Fruit fly (Drosophila melanogaster) whole organism, embryonic: ENCODE data around the gene Kr-h1.

Source experiments
- Awh ChIP-seq: fragments of 200-800 bp; sonication (Bioruptor generic); IDR thresholded peaks from 2 replicates; pipeline ENCODE4, ENCODE4 v1.3.6; 2022; ENCODE audit warnings: missing biosample characterization, missing genetic modification characterization
- CG10274 ChIP-seq: fragments of 200-800 bp; sonication (Bioruptor generic); optimal IDR thresholded peaks from 3 replicates; lab custom pipeline; 2017; ENCODE audit warnings: missing biosample characterization, mild to moderate bottlenecking, missing genetic modification characterization
- CG10462 ChIP-seq: fragments of 200-800 bp; sonication (Bioruptor generic); optimal IDR thresholded peaks from 2 replicates; lab custom pipeline; 2016; ENCODE audit warnings: missing biosample characterization, missing genetic modification characterization
- CG10565 ChIP-seq: fragments of 200-800 bp; sonication (Bioruptor generic); optimal IDR thresholded peaks from 3 replicates; lab custom pipeline; 2016; ENCODE audit warnings: missing biosample characterization, mild to moderate bottlenecking, missing genetic modification characterization
- CG11695 ChIP-seq: fragments of 200-800 bp; sonication (Bioruptor generic); IDR thresholded peaks from 3 replicates; pipeline ENCODE4 v1.3.6; 2022; ENCODE audit warnings: missing biosample characterization, missing genetic modification characterization
- CG12071 ChIP-seq: fragments of 200-800 bp; sonication (Bioruptor generic); optimal IDR thresholded peaks from 3 replicates; lab custom pipeline; 2018; ENCODE audit warnings: missing biosample characterization, mild to moderate bottlenecking, missing genetic modification characterization
- CG12155 ChIP-seq: fragments of 200-800 bp; sonication (Bioruptor generic); optimal IDR thresholded peaks from 3 replicates; lab custom pipeline; 2016; ENCODE audit warnings: missing biosample characterization, missing genetic modification characterization
- CG12769 ChIP-seq: fragments of 200-800 bp; sonication (Bioruptor generic); optimal IDR thresholded peaks from 2 replicates; lab custom pipeline; 2019; ENCODE audit warnings: missing biosample characterization, mild to moderate bottlenecking, missing genetic modification characterization, moderate library complexity
- CG13123 ChIP-seq: fragments of 200-800 bp; sonication (Bioruptor generic); optimal IDR thresholded peaks from 2 replicates; lab custom pipeline; 2016; ENCODE audit warnings: missing biosample characterization, missing genetic modification characterization
- CG13424 ChIP-seq: fragments of 200-800 bp; sonication (Bioruptor generic); optimal IDR thresholded peaks from 2 replicates; lab custom pipeline; 2019; ENCODE audit warnings: missing biosample characterization, mild to moderate bottlenecking, missing genetic modification characterization, moderate library complexity
- CG13894 ChIP-seq: fragments of 200-800 bp; sonication (Bioruptor generic); optimal IDR thresholded peaks from 3 replicates; lab custom pipeline; 2018; ENCODE audit warnings: missing biosample characterization, mild to moderate bottlenecking, missing genetic modification characterization, moderate library complexity
- CG1529 ChIP-seq: fragments of 200-800 bp; sonication (Bioruptor generic); optimal IDR thresholded peaks from 3 replicates; lab custom pipeline; 2018; ENCODE audit warnings: missing biosample characterization, missing genetic modification characterization
- CG2129 ChIP-seq: fragments of 200-800 bp; sonication (Bioruptor generic); IDR thresholded peaks from 2 replicates; pipeline ENCODE4 v1.3.6; 2022; ENCODE audit warnings: missing biosample characterization, missing genetic modification characterization; ENCODE audit not compliant: partially characterized antibody
- CG32767 ChIP-seq: fragments of 200-800 bp; sonication (Bioruptor generic); IDR thresholded peaks from 2 replicates; pipeline ENCODE4 v1.3.6; 2022; ENCODE audit warnings: missing biosample characterization, missing genetic modification characterization
- CG3281 ChIP-seq: fragments of 200-800 bp; sonication (Bioruptor generic); optimal IDR thresholded peaks from 3 replicates; lab custom pipeline; 2017; ENCODE audit warnings: missing biosample characterization, mild to moderate bottlenecking, missing genetic modification characterization
- CG34422 ChIP-seq: fragments of 200-800 bp; sonication (Bioruptor generic); IDR thresholded peaks from 3 replicates; pipeline ENCODE4 v1.3.6; 2022; ENCODE audit warnings: missing biosample characterization, missing genetic modification characterization
- CG3847 ChIP-seq: fragments of 200-800 bp; sonication (Bioruptor generic); IDR thresholded peaks from 2 replicates; pipeline ENCODE4 v1.3.6; 2022; ENCODE audit warnings: missing biosample characterization, missing genetic modification characterization
- CG4360 ChIP-seq: fragments of 200-800 bp; sonication (Bioruptor generic); IDR thresholded peaks from 2 replicates; pipeline ENCODE4 v1.3.6; 2022; ENCODE audit warnings: missing biosample characterization, missing genetic modification characterization
- CG6791 ChIP-seq: fragments of 200-800 bp; sonication (Bioruptor generic); IDR thresholded peaks from 3 replicates; pipeline ENCODE4 v1.3.6; 2022; ENCODE audit warnings: missing biosample characterization, missing genetic modification characterization; ENCODE audit not compliant: partially characterized antibody
- CG6854 ChIP-seq: fragments of 200-800 bp; sonication (Bioruptor generic); optimal IDR thresholded peaks from 3 replicates; lab custom pipeline; 2017; ENCODE audit warnings: missing biosample characterization, mild to moderate bottlenecking, missing genetic modification characterization
- CG7556 ChIP-seq: fragments of 200-800 bp; sonication (Bioruptor generic); optimal IDR thresholded peaks from 2 replicates; lab custom pipeline; 2017; ENCODE audit warnings: missing biosample characterization, mild to moderate bottlenecking, missing genetic modification characterization
- CG8388 ChIP-seq: fragments of 200-800 bp; sonication (Bioruptor generic); optimal IDR thresholded peaks from 2 replicates; lab custom pipeline; 2019; ENCODE audit warnings: missing biosample characterization, mild to moderate bottlenecking, missing genetic modification characterization, moderate library complexity
- CG9876 ChIP-seq: fragments of 200-800 bp; sonication (Bioruptor generic); optimal IDR thresholded peaks from 2 replicates; lab custom pipeline; 2016; ENCODE audit warnings: missing biosample characterization, missing genetic modification characterization
- Deaf1 ChIP-seq: fragments of 200-800 bp; optimal IDR thresholded peaks from 3 replicates; lab custom pipeline; 2019; ENCODE audit warnings: missing biosample characterization, mild to moderate bottlenecking, missing genetic modification characterization, moderate library complexity
- Ets65A ChIP-seq: fragments of 200-800 bp; sonication (Bioruptor generic); peaks from one replicate; lab custom pipeline; 2016; ENCODE audit warnings: missing biosample characterization, missing genetic modification characterization
- Fer3 ChIP-seq: fragments of 200-800 bp; sonication (Bioruptor generic); optimal IDR thresholded peaks from 2 replicates; lab custom pipeline; 2018; ENCODE audit warnings: missing biosample characterization, mild to moderate bottlenecking, missing genetic modification characterization, moderate library complexity
- Gsc ChIP-seq: fragments of 200-800 bp; sonication (Bioruptor generic); IDR thresholded peaks from 2 replicates; pipeline ENCODE4 v1.3.6; 2022; ENCODE audit warnings: missing biosample characterization, missing genetic modification characterization
- HHEX ChIP-seq: fragments of 200-800 bp; sonication (Bioruptor generic); optimal IDR thresholded peaks from 3 replicates; lab custom pipeline; 2017; ENCODE audit warnings: missing biosample characterization, mild to moderate bottlenecking, missing genetic modification characterization, missing genetic modification reagents
- HmgD ChIP-seq: fragments of 200-800 bp; sonication (Bioruptor generic); optimal IDR thresholded peaks from 3 replicates; lab custom pipeline; 2016; ENCODE audit warnings: missing biosample characterization, missing genetic modification characterization
- Xrp1 ChIP-seq: fragments of 200-800 bp; sonication (Bioruptor generic); IDR thresholded peaks from 2 replicates; pipeline ENCODE4 v1.3.6; 2022; ENCODE audit warnings: missing biosample characterization, missing genetic modification characterization
- corto ChIP-seq: fragments of 200-800 bp; sonication (Bioruptor generic); optimal IDR thresholded peaks from 2 replicates; lab custom pipeline; 2016; ENCODE audit warnings: missing biosample characterization, mild to moderate bottlenecking, missing genetic modification characterization, moderate library complexity
- da ChIP-seq: fragments of 200-800 bp; sonication (Bioruptor generic); optimal IDR thresholded peaks from 2 replicates; lab custom pipeline; 2016; ENCODE audit warnings: missing biosample characterization, missing genetic modification characterization
- ewg ChIP-seq: fragments of 200-800 bp; sonication (Bioruptor generic); optimal IDR thresholded peaks from 3 replicates; lab custom pipeline; 2017; ENCODE audit warnings: mild to moderate bottlenecking, missing biosample characterization, missing genetic modification reagents, missing genetic modification characterization
- gem ChIP-seq: fragments of 200-800 bp; sonication (Bioruptor generic); optimal IDR thresholded peaks from 2 replicates; lab custom pipeline; 2019; ENCODE audit warnings: missing biosample characterization, mild to moderate bottlenecking, missing genetic modification characterization, moderate library complexity
- h ChIP-seq: fragments of >200 bp; optimal IDR thresholded peaks from 2 replicates; lab custom pipeline; 2017
- hkb ChIP-seq, 2 experiments: fragments of 200-800 bp in 1 of 2; fragments of >200 bp in 1 of 2; sonication (Bioruptor generic) in 1 of 2; IDR thresholded peaks in 1 of 2; optimal IDR thresholded peaks in 1 of 2; 2 replicates each; pipeline versions ENCODE4 v1.3.6 to Lab custom; 2017 to 2022; ENCODE audit warnings: missing biosample characterization in 1 of 2, missing genetic modification characterization in 1 of 2
- klu ChIP-seq: fragments of 200-800 bp; sonication (Bioruptor generic); IDR thresholded peaks from 2 replicates; pipeline ENCODE4 v1.3.6; 2022; ENCODE audit warnings: missing biosample characterization, missing genetic modification characterization
- lbe ChIP-seq: fragments of 200-800 bp; sonication (Bioruptor generic); optimal IDR thresholded peaks from 2 replicates; lab custom pipeline; 2016; ENCODE audit warnings: missing biosample characterization, mild to moderate bottlenecking, missing genetic modification characterization
- nerfin-1 ChIP-seq: fragments of 200-800 bp; sonication (Bioruptor generic); optimal IDR thresholded peaks from 3 replicates; lab custom pipeline; 2019; ENCODE audit warnings: missing biosample characterization, mild to moderate bottlenecking, missing genetic modification characterization, moderate library complexity
- onecut ChIP-seq: fragments of 200-800 bp; sonication (Bioruptor generic); IDR thresholded peaks from 2 replicates; pipeline ENCODE4 v1.3.6; 2022; ENCODE audit warnings: missing biosample characterization, missing genetic modification characterization
- pros ChIP-seq: fragments of 200-800 bp; sonication (Bioruptor generic); optimal IDR thresholded peaks from 3 replicates; lab custom pipeline; 2019; ENCODE audit warnings: missing biosample characterization, mild to moderate bottlenecking, missing genetic modification characterization, moderate library complexity
- sd ChIP-seq: fragments of 200-800 bp; sonication (Bioruptor generic); optimal IDR thresholded peaks from 3 replicates; lab custom pipeline; 2018; ENCODE audit warnings: missing biosample characterization, mild to moderate bottlenecking, missing genetic modification characterization, moderate library complexity
- sens ChIP-seq: fragments of 200-800 bp; sonication (Bioruptor generic); peaks from one replicate; lab custom pipeline; 2016; ENCODE audit warnings: missing biosample characterization, missing genetic modification characterization
- sug ChIP-seq: fragments of 200-800 bp; optimal IDR thresholded peaks from 2 replicates; lab custom pipeline; 2019; ENCODE audit warnings: missing biosample characterization, mild to moderate bottlenecking, missing genetic modification characterization, moderate library complexity
- unc-4 ChIP-seq: fragments of 200-800 bp; sonication (Bioruptor generic); IDR thresholded peaks from 2 replicates; pipeline ENCODE4 v1.3.6; 2022; ENCODE audit warnings: missing biosample characterization, missing genetic modification characterization; ENCODE audit not compliant: partially characterized antibody
- z ChIP-seq: fragments of 200-800 bp; sonication (Bioruptor generic); IDR thresholded peaks from 3 replicates; pipeline ENCODE4 v1.3.6; 2022; ENCODE audit warnings: missing biosample characterization, missing genetic modification characterization

Kr-h1 gene

dm6 chr2L:6081134-6081832 is 1.1 kb upstream of the Kr-h1 start (continued):
- 0 out of 3 replicates have a peak, but pooled peaks have one; percentile 25 for TF ChIP-seq CG34422 (GFP tag; lab: Robert Waterston, UW)
- no peak for TF ChIP-seq CG32767 (GFP tag; lab: Robert Waterston, UW)
- peak; percentile 20 for TF ChIP-seq nerfin-1 (tag; lab: Kevin White, UChicago)
- TF ChIP-seq da (GFP tag; lab: Kevin White, UChicago), result peak; percentile 5
- no peak for TF ChIP-seq CG13123 (GFP tag; lab: Kevin White, UChicago)
- TF ChIP-seq pros (GFP tag; lab: Kevin White, UChicago), result peak; percentile 86
- TF ChIP-seq sens, result peak; percentile 3
- TF ChIP-seq ewg (GFP tag; lab: Kevin White, UChicago), result peak; percentile 72
- TF ChIP-seq Gsc (GFP tag; lab: Robert Waterston, UW), result no peak
- 0 out of 2 replicates have a peak, but pooled peaks have one; percentile 20 for TF ChIP-seq Xrp1 (GFP tag; lab: Robert Waterston, UW)
- TF ChIP-seq CG4360, result peak; percentile 50; the same call in 1 of the 2 replicates
- peak; percentile 14 for TF ChIP-seq Deaf1 (tag; lab: Kevin White, UChicago)
- TF ChIP-seq onecut (GFP tag; lab: Robert Waterston, UW), result no peak
- TF ChIP-seq z (GFP tag; lab: Robert Waterston, UW), result peak; percentile 56; the same call in 1 of the 3 replicates
- no peak for TF ChIP-seq klu (GFP tag; lab: Robert Waterston, UW)
- peak; percentile 6 for TF ChIP-seq CG12155 (GFP tag; lab: Kevin White, UChicago)

- no peak for TF ChIP-seq CG1529 (GFP tag; lab: Kevin White, UChicago)
- peak; percentile 80 for TF ChIP-seq sd (tag; lab: Kevin White, UChicago)
- TF ChIP-seq CG12071 (GFP tag; lab: Kevin White, UChicago), result peak; percentile 55
- no peak for TF ChIP-seq CG11695 (GFP tag; lab: Robert Waterston, UW)
- TF ChIP-seq CG10274 (GFP tag; lab: Kevin White, UChicago), result no peak
- TF ChIP-seq Deaf1 (tag; lab: Kevin White, UChicago), result peak; percentile 99
- peak; percentile 5 for TF ChIP-seq CG7556 (GFP tag; lab: Kevin White, UChicago)
- peak; percentile 19 for TF ChIP-seq gem (tag; lab: Kevin White, UChicago)
- no peak for TF ChIP-seq CG2129
- TF ChIP-seq h (lab: Kevin White, UChicago), result no peak
- TF ChIP-seq CG13424 (tag; lab: Kevin White, UChicago), result peak; percentile 7
- TF ChIP-seq CG12769 (tag; lab: Kevin White, UChicago), result peak; percentile 70
- no peak for TF ChIP-seq CG10565 (GFP tag; lab: Kevin White, UChicago)
- peak; percentile 58 for TF ChIP-seq corto (GFP tag; lab: Kevin White, UChicago)
- TF ChIP-seq CG6791 (GFP tag; lab: Robert Waterston, UW), result 0 out of 3 replicates have a peak, but pooled peaks have one; percentile 13
- no peak for TF ChIP-seq hkb (optimal IDR thresholded peaks at IDR 0.05; lab: Kevin White, UChicago)
- TF ChIP-seq hkb (GFP tag; IDR thresholded peaks at IDR 0.05; lab: Robert Waterston, UW), result 0 out of 2 replicates have a peak, but pooled peaks have one; percentile 16
- peak; percentile 88 for TF ChIP-seq sug
- TF ChIP-seq CG3847 (GFP tag; lab: Robert Waterston, UW), result no peak
- no peak for TF ChIP-seq Awh
- TF ChIP-seq unc-4, result no peak
- TF ChIP-seq CG6854, result no peak
- peak; percentile 45 for TF ChIP-seq HHEX (GFP tag; lab: Kevin White, UChicago)
- TF ChIP-seq CG9876, result no peak
- TF ChIP-seq HmgD (GFP tag; lab: Kevin White, UChicago), result no peak
- TF ChIP-seq CG13894 (tag; lab: Kevin White, UChicago), result peak; percentile 55
- no peak for TF ChIP-seq CG8388
- TF ChIP-seq CG3281, result peak; percentile 32
- TF ChIP-seq Fer3 (tag; lab: Kevin White, UChicago), result peak; percentile 45
- TF ChIP-seq sens, result peak; percentile 83
- TF ChIP-seq CG10462 (GFP tag; lab: Kevin White, UChicago), result no peak
- TF ChIP-seq lbe, result peak; percentile 24
- TF ChIP-seq Ets65A, result peak; percentile 60
Observed at dm6 chr2L:6082936-6083627, 679 bp downstream of the Kr-h1 start.
